Worm (Caenorhabditis elegans) whole organism, L1 larva: Measurements from ENCODE around the gene lgc-17.
A peak's percentile ranks its signal among the peaks of the same experiment; 100 is the strongest.

Experiments
- C16A3.4 ChIP-seq: fragments of 150-350 bp; optimal IDR thresholded peaks from 2 replicates; lab custom pipeline; 2014; ENCODE audit warnings: missing biosample characterization, missing genetic modification characterization
- aly-2 ChIP-seq: fragments of 150-350 bp; optimal IDR thresholded peaks from 2 replicates; lab custom pipeline; 2014; ENCODE audit warnings: missing biosample characterization, missing genetic modification characterization
- blmp-1 ChIP-seq: fragments of 150-350 bp; optimal IDR thresholded peaks from 2 replicates; lab custom pipeline; 2014; ENCODE audit warnings: missing biosample characterization, missing genetic modification characterization
- ceh-82 ChIP-seq, 3 experiments: fragments of 150-350 bp in 1 of 3; sonication (generic microtip) in 2 of 3; optimal IDR thresholded peaks; 2 replicates each; lab custom pipeline; 2014 to 2017; ENCODE audit warnings: missing biosample characterization in 3 of 3, missing genetic modification characterization in 3 of 3
- ceh-88 ChIP-seq: fragments of 200-800 bp; sonication (Bioruptor generic); IDR thresholded peaks from 2 replicates; pipeline ENCODE4 v1.3.6; 2022; ENCODE audit warnings: missing genetic modification characterization, missing compliant biosample characterization
- ceh-90 ChIP-seq: sonication (generic microtip); optimal IDR thresholded peaks from 2 replicates; lab custom pipeline; 2016; ENCODE audit warnings: missing genetic modification characterization, missing compliant biosample characterization
- ces-1 ChIP-seq: fragments of 150-350 bp; optimal IDR thresholded peaks from 2 replicates; lab custom pipeline; 2014; ENCODE audit warnings: missing biosample characterization, missing genetic modification reagents, missing genetic modification characterization
- dsc-1 ChIP-seq: sonication (generic microtip); optimal IDR thresholded peaks from 2 replicates; lab custom pipeline; 2016; ENCODE audit warnings: mild to moderate bottlenecking, missing genetic modification characterization, missing compliant biosample characterization
- efl-1 ChIP-seq, 4 experiments: fragments of 150-350 bp; optimal IDR thresholded peaks in 3 of 4; peaks in 1 of 4; 1 replicate in 1 of 4; 2 replicates in 3 of 4; lab custom pipeline; 2014; ENCODE audit warnings: missing biosample characterization in 2 of 4, missing genetic modification characterization in 2 of 4, missing genetic modification reagents in 2 of 4
- ets-5 ChIP-seq: fragments of 200-800 bp; sonication (Bioruptor generic); IDR thresholded peaks from 2 replicates; pipeline ENCODE4 v1.3.6; 2022; ENCODE audit warnings: missing genetic modification characterization, missing compliant biosample characterization
- fos-1 ChIP-seq: fragments of 150-350 bp; optimal IDR thresholded peaks from 2 replicates; lab custom pipeline; 2014; ENCODE audit warnings: missing biosample characterization, missing genetic modification characterization
- grh-1 ChIP-seq: fragments of 200-800 bp; sonication (Bioruptor generic); IDR thresholded peaks from 2 replicates; pipeline ENCODE4 v1.3.6; 2022; ENCODE audit warnings: missing genetic modification reagents, missing genetic modification characterization, missing compliant biosample characterization
- hpl-2 ChIP-seq: fragments of 150-350 bp; optimal IDR thresholded peaks from 2 replicates; lab custom pipeline; 2014; ENCODE audit warnings: missing biosample characterization, missing genetic modification reagents, missing genetic modification characterization
- irx-1 ChIP-seq: sonication (generic microtip); optimal IDR thresholded peaks from 2 replicates; lab custom pipeline; 2016; ENCODE audit warnings: missing genetic modification characterization, missing compliant biosample characterization
- isw-1 ChIP-seq: fragments of 200-800 bp; sonication (Bioruptor generic); IDR thresholded peaks from 2 replicates; pipeline ENCODE4 v1.3.6; 2022; ENCODE audit warnings: missing genetic modification characterization, missing compliant biosample characterization
- jun-1 ChIP-seq: fragments of 150-350 bp; optimal IDR thresholded peaks from 2 replicates; lab custom pipeline; 2014; ENCODE audit warnings: missing biosample characterization, missing genetic modification reagents, missing genetic modification characterization
- lin-13 ChIP-seq: fragments of 150-350 bp; optimal IDR thresholded peaks from 2 replicates; lab custom pipeline; 2014; ENCODE audit warnings: missing biosample characterization, missing genetic modification reagents, missing genetic modification characterization
- lin-14 ChIP-seq: fragments of 200-800 bp; sonication (Bioruptor generic); optimal IDR thresholded peaks from 2 replicates; lab custom pipeline; 2018; ENCODE audit warnings: mild to moderate bottlenecking, missing genetic modification characterization, moderate library complexity, missing compliant biosample characterization
- lsy-2 ChIP-seq, 2 experiments: fragments of 150-350 bp; optimal IDR thresholded peaks; 2 replicates each; lab custom pipeline; 2014; ENCODE audit warnings: missing biosample characterization in 2 of 2, missing genetic modification characterization in 2 of 2
- mdl-1 ChIP-seq, 2 experiments: fragments of 150-350 bp; optimal IDR thresholded peaks; 2 replicates each; lab custom pipeline; 2014 to 2017; ENCODE audit warnings: missing biosample characterization in 2 of 2, missing genetic modification characterization in 2 of 2, inconsistent platforms in 1 of 2
- mef-2 ChIP-seq: fragments of 150-350 bp; optimal IDR thresholded peaks from 2 replicates; lab custom pipeline; 2014; ENCODE audit warnings: missing biosample characterization, missing genetic modification characterization
- mep-1 ChIP-seq: fragments of 150-350 bp; optimal IDR thresholded peaks from 2 replicates; lab custom pipeline; 2014; ENCODE audit warnings: missing biosample characterization, missing genetic modification characterization
- nhr-20 ChIP-seq: sonication (generic microtip); optimal IDR thresholded peaks from 2 replicates; lab custom pipeline; 2016; ENCODE audit warnings: mild to moderate bottlenecking, missing genetic modification characterization, missing compliant biosample characterization
- nhr-28 ChIP-seq: fragments of 150-350 bp; optimal IDR thresholded peaks from 2 replicates; lab custom pipeline; 2014; ENCODE audit warnings: missing biosample characterization, missing genetic modification characterization
- nhr-71 ChIP-seq: sonication (generic microtip); optimal IDR thresholded peaks from 2 replicates; lab custom pipeline; 2016; ENCODE audit warnings: mild to moderate bottlenecking, missing genetic modification characterization, moderate library complexity, missing compliant biosample characterization
- nhr-76 ChIP-seq: sonication (generic microtip); optimal IDR thresholded peaks from 2 replicates; lab custom pipeline; 2017; ENCODE audit warnings: missing biosample characterization, missing genetic modification characterization
- nhr-85 ChIP-seq: sonication (generic microtip); peaks from one replicate; lab custom pipeline; 2016; ENCODE audit warnings: missing genetic modification characterization, inconsistent platforms, missing compliant biosample characterization
- nhr-90 ChIP-seq: sonication (generic microtip); optimal IDR thresholded peaks from 2 replicates; lab custom pipeline; 2016; ENCODE audit warnings: mild to moderate bottlenecking, missing genetic modification characterization, missing compliant biosample characterization; ENCODE audit not compliant: poor library complexity
- pag-3 ChIP-seq: sonication (generic microtip); optimal IDR thresholded peaks from 2 replicates; lab custom pipeline; 2017; ENCODE audit warnings: missing genetic modification characterization, mild to moderate bottlenecking, missing compliant biosample characterization, antibody characterized with exemption, borderline replicate concordance; ENCODE audit not compliant: insufficient read depth
- rnt-1 ChIP-seq: sonication (generic microtip); optimal IDR thresholded peaks from 2 replicates; lab custom pipeline; 2016; ENCODE audit warnings: mild to moderate bottlenecking, missing genetic modification characterization, moderate library complexity, missing compliant biosample characterization
- skn-1 ChIP-seq: fragments of 150-350 bp; optimal IDR thresholded peaks from 2 replicates; lab custom pipeline; 2014; ENCODE audit warnings: missing biosample characterization, missing genetic modification characterization
- snu-23 ChIP-seq: sonication (generic microtip); optimal IDR thresholded peaks from 2 replicates; lab custom pipeline; 2016; ENCODE audit warnings: missing genetic modification characterization, missing compliant biosample characterization
- sptf-1 ChIP-seq: fragments of 150-350 bp; optimal IDR thresholded peaks from 2 replicates; lab custom pipeline; 2014; ENCODE audit warnings: missing biosample characterization, missing genetic modification characterization
- swsn-7 ChIP-seq: sonication (generic microtip); optimal IDR thresholded peaks from 2 replicates; lab custom pipeline; 2016; ENCODE audit warnings: missing genetic modification characterization, missing compliant biosample characterization
- xbp-1 ChIP-seq: sonication (generic microtip); optimal IDR thresholded peaks from 2 replicates; lab custom pipeline; 2016; ENCODE audit warnings: missing genetic modification characterization, missing compliant biosample characterization
- zip-4 ChIP-seq: fragments of 200-800 bp; sonication (Bioruptor generic); optimal IDR thresholded peaks from 2 replicates; lab custom pipeline; 2018; ENCODE audit warnings: mild to moderate bottlenecking, missing genetic modification characterization, moderate library complexity, missing compliant biosample characterization
- ztf-11 ChIP-seq, 2 experiments: sonication (generic microtip); optimal IDR thresholded peaks; 2 replicates each; lab custom pipeline; 2016 to 2017; ENCODE audit warnings: missing genetic modification characterization in 2 of 2, missing biosample characterization in 1 of 2, missing compliant biosample characterization in 1 of 2
- ztf-4 ChIP-seq: fragments of 150-350 bp; optimal IDR thresholded peaks from 2 replicates; lab custom pipeline; 2014; ENCODE audit warnings: missing biosample characterization, missing genetic modification characterization

The lgc-17 gene

DNA sequence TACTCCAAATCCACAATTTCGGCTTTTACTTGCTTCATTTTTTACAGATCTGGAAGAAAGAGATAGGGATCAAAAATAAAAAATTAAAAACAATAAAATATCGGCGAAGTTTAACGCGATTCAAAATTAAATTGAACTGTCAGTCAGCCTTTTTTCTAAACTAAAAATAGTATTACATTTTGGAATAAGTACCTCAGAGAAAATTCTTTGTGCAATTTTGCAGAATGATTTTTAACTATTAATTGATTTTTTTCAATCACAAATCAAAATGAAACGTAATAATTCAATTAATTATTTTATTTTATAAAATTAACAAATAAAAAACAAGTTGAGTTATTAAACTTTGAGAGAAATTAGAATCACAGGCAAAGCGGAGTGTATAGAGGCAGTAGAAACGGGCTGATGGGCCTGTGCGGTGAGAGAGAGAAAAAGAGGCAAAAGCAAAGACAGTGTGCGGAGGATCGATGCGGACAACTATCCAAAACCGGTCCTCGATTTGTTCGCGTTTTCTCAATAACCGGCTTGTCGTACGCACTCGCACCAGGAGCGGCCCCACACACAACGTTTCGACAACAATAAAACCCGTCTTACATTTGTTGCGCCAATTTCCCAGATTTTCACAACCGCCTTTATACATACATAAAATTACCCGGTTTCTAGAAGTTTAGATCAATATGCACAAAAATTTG lies 38.8 kb downstream of the lgc-17 start, which contains the start of gene F57G12.2:
F57G12.2 (minus strand) TSS at position 51 of the 689 bp plus-strand sequence.
- TF ChIP-seq ztf-4 (peak; percentile 24), blmp-1 (tag; lab: Kevin White, UChicago) (peak; percentile 54), nhr-28 (tag; lab: Kevin White, UChicago) (no peak), mep-1 (tag; lab: Kevin White, UChicago) (no peak), xbp-1 (tag; lab: Kevin White, UChicago) (no peak), aly-2 (no peak), zip-4 (GFP tag; lab: Kevin White, UChicago) (no peak), lin-13 (GFP tag; lab: Kevin White, UChicago) (no peak), grh-1 (GFP tag; lab: Robert Waterston, UW) (peak; percentile 71; the same call in 1 of the 2 replicates), ceh-88 (GFP tag; lab: Robert Waterston, UW) (no peak), ets-5 (GFP tag; lab: Robert Waterston, UW) (no peak), nhr-85 (peak; percentile 73)
- TF ChIP-seq, all 84 proteins: peak for 4

DNA sequence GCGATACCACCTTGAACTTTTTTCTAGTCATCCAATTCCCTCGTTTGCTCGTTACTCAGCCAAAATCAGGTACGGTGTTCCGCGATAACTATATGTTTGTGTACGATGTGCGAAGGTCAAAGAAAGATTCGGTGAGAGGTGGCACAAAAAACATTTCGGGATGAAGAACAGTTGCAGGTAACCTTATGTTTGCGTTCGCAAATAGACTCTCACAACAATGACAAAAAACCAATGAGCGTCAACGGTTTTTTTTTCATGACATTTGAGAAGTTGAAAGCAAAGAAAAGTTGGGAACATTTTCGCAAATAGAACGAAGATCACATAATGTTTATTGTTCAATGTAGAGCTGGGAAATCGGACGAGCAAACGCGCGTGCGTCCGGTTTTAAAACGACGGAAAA lies 41.3 kb downstream of the lgc-17 start:
- TF ChIP-seq efl-1 (optimal IDR thresholded peaks at IDR 0.05; lab: Kevin White, UChicago) (no peak), efl-1 (GFP tag; optimal IDR thresholded peaks at IDR 0.05 in 1 of 2; lab: Kevin White, UChicago) (peak in 1 of 2 experiments; percentile 13), nhr-90 (tag; lab: Kevin White, UChicago) (no peak)

DNA sequence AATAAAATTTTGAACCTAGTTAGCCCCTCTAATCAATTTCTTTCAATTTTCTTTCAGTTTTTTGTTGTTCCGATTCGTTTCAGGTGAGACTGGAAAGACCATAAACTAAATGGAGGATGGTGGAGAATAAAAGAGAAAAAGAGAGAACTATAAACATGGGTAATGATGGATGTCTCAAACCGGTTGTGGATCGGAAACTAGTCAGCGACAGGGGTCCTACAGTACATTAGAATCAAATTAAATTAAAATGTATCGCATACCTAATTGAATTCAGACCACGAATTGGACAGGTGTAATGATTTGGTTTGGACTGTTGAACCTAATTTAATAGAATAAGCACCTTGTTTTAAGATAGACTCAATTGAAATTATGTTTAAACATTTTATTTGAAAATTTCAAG lies 42.7 kb downstream of the lgc-17 start:
- TF ChIP-seq nhr-28 (tag; lab: Kevin White, UChicago) (no peak), snu-23 (GFP tag; lab: Kevin White, UChicago) (no peak), sptf-1 (tag; lab: Kevin White, UChicago) (no peak), irx-1 (tag; lab: Kevin White, UChicago) (no peak), xbp-1 (tag; lab: Kevin White, UChicago) (no peak), lsy-2 (tag; optimal IDR thresholded peaks at IDR 0.05; lab: Kevin White, UChicago) (peak in 1 of 2 experiments; percentile 22), lin-14 (GFP tag; lab: Kevin White, UChicago) (peak; percentile 25), grh-1 (GFP tag; lab: Robert Waterston, UW) (peak; percentile 87), ceh-90 (tag; lab: Kevin White, UChicago) (no peak), hpl-2 (GFP tag; lab: Kevin White, UChicago) (no peak), blmp-1 (tag; lab: Kevin White, UChicago) (peak; percentile 15), mef-2 (tag; lab: Kevin White, UChicago) (no peak), ceh-82 (tag; optimal IDR thresholded peaks at IDR 0.05; lab: Kevin White, UChicago) (no peak), C16A3.4 (tag; lab: Kevin White, UChicago) (no peak), nhr-85 (peak; percentile 86)

DNA sequence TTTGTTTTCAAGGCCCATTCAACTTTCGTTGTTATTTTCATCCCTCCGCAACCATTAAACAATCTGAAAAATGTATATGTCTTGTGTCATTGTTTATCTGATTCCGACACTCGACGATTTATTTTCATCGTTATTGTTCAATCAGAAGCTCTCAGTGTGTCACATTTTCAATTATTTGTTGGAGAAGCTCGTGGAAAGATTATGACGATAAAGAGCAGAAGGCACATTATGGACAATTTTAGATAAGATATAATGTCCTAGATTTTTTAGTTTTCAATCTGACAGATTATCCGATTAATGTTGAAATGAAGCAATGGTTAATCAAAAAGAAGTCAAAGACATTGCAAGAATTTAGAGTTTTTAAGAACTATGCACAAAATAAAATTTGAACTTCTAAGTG lies 43.6 kb downstream of the lgc-17 start:
- no peak for TF ChIP-seq efl-1 (optimal IDR thresholded peaks at IDR 0.05; lab: Kevin White, UChicago)
- no peak for TF ChIP-seq efl-1 (GFP tag; optimal IDR thresholded peaks at IDR 0.05 in 1 of 2; lab: Kevin White, UChicago)
- no peak for TF ChIP-seq swsn-7 (tag; lab: Kevin White, UChicago)
- TF ChIP-seq jun-1 (tag; lab: Kevin White, UChicago), result no peak
- no peak for TF ChIP-seq fos-1 (tag; lab: Kevin White, UChicago)
- TF ChIP-seq blmp-1 (tag; lab: Kevin White, UChicago), result no peak
- TF ChIP-seq nhr-76, result no peak
- no peak for TF ChIP-seq ets-5 (GFP tag; lab: Robert Waterston, UW)
- peak; percentile 30 for TF ChIP-seq dsc-1

DNA sequence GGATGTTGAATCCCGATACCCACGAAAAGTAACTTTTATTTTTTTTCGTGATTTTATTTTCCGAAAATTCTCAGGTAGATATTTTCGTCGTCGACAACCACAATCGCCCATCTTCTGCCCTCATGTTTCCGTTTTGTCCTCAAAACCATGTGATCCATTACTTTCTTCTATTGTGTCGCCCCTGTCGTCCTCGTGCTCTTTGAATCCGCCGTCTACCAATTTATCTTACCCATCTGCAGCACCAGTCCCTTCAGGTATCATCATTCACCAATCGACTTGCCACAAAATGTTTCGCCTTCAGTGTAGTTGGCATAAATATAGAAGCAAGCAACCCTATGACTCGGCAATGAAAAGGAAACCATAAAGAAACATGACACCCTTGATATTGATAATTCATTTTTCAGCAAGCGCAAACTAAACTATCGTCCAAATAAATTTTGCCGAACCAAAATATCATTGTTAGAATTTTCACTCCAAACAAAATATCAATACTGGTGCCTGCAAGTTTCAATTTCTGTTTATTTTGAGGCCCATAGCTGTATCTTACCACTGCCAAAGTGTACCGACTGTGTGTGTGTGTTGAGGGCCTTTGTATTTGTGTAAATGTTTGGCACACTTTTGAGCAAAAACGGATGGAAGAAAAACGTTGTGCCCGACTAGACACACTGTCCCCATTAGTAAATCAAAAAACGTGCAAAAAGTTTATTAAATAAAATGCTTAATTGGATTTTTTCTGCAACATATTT lies 46.4 kb downstream of the lgc-17 start:
- TF ChIP-seq aly-2 (no peak), blmp-1 (tag; lab: Kevin White, UChicago) (peak; percentile 43), nhr-28 (tag; lab: Kevin White, UChicago) (no peak), ets-5 (GFP tag; lab: Robert Waterston, UW) (no peak), grh-1 (GFP tag; lab: Robert Waterston, UW) (no peak), C16A3.4 (tag; lab: Kevin White, UChicago) (peak; percentile 19), nhr-71 (tag; lab: Kevin White, UChicago) (peak; percentile 55), snu-23 (GFP tag; lab: Kevin White, UChicago) (peak; percentile 47), nhr-90 (tag; lab: Kevin White, UChicago) (peak; percentile 6), skn-1 (tag; lab: Kevin White, UChicago) (no peak), ztf-11 (tag; optimal IDR thresholded peaks at IDR 0.05; lab: Kevin White, UChicago) (peak in 1 of 2 experiments; percentile 55), pag-3 (tag; lab: Kevin White, UChicago) (peak; percentile 24), lsy-2 (tag; optimal IDR thresholded peaks at IDR 0.05; lab: Kevin White, UChicago) (peak in 1 of 2 experiments; percentile 35), lin-14 (GFP tag; lab: Kevin White, UChicago) (peak; percentile 50), rnt-1 (tag; lab: Kevin White, UChicago) (peak; percentile 49), isw-1 (GFP tag; lab: Robert Waterston, UW) (no peak), mdl-1 (tag; optimal IDR thresholded peaks at IDR 0.05; lab: Kevin White, UChicago) (peak in 1 of 2 experiments; percentile 66), nhr-20 (tag; lab: Kevin White, UChicago) (peak; percentile 80), nhr-76 (no peak), ces-1 (GFP tag; lab: Kevin White, UChicago) (no peak)
